Worm (Caenorhabditis elegans) whole organism, L3 larva: ENCODE data around the gene srw-90.

Source experiments
- R02D3.7 ChIP-seq: fragments of 150-350 bp; optimal IDR thresholded peaks from 2 replicates; lab custom pipeline; 2014; ENCODE audit warnings: missing biosample characterization, missing genetic modification characterization
- aly-2 ChIP-seq: fragments of 150-350 bp; optimal IDR thresholded peaks from 2 replicates; lab custom pipeline; 2014; ENCODE audit warnings: missing biosample characterization, missing genetic modification characterization
- ama-1 ChIP-seq: fragments of 150-350 bp; optimal IDR thresholded peaks from 2 replicates; lab custom pipeline; 2018
- ceh-16 ChIP-seq: sonication (generic microtip); optimal IDR thresholded peaks from 2 replicates; lab custom pipeline; 2017; ENCODE audit warnings: missing biosample characterization, missing genetic modification characterization
- ceh-28 ChIP-seq: fragments of 150-350 bp; optimal IDR thresholded peaks from 2 replicates; lab custom pipeline; 2014; ENCODE audit warnings: missing biosample characterization, missing genetic modification reagents, missing genetic modification characterization
- ceh-9 ChIP-seq: sonication (generic microtip); optimal IDR thresholded peaks from 2 replicates; lab custom pipeline; 2018; ENCODE audit warnings: missing biosample characterization, missing genetic modification characterization
- egl-27 ChIP-seq: sonication (generic microtip); optimal IDR thresholded peaks from 4 replicates; lab custom pipeline; 2017; ENCODE audit warnings: missing biosample characterization, missing genetic modification reagents, missing genetic modification characterization
- egl-5 ChIP-seq: fragments of 150-350 bp; optimal IDR thresholded peaks from 2 replicates; lab custom pipeline; 2017; ENCODE audit warnings: missing biosample characterization, missing genetic modification reagents, missing genetic modification characterization, inconsistent platforms
- elt-1 ChIP-seq: fragments of 150-350 bp; optimal IDR thresholded peaks from 2 replicates; lab custom pipeline; 2014; ENCODE audit warnings: missing biosample characterization, missing genetic modification characterization
- elt-2 ChIP-seq: sonication (generic microtip); optimal IDR thresholded peaks from 2 replicates; lab custom pipeline; 2016; ENCODE audit warnings: missing genetic modification reagents, mild to moderate bottlenecking, missing genetic modification characterization, missing compliant biosample characterization
- eor-1 ChIP-seq, 2 experiments: fragments of 150-350 bp; optimal IDR thresholded peaks; 2 replicates each; lab custom pipeline; 2014 to 2018; ENCODE audit warnings: missing biosample characterization in 2 of 2, missing genetic modification characterization in 2 of 2
- fkh-2 ChIP-seq: fragments of 150-350 bp; optimal IDR thresholded peaks from 2 replicates; lab custom pipeline; 2014; ENCODE audit warnings: missing biosample characterization, missing genetic modification reagents, missing genetic modification characterization
- fos-1 ChIP-seq: fragments of 150-350 bp; optimal IDR thresholded peaks from 2 replicates; lab custom pipeline; 2014; ENCODE audit warnings: missing biosample characterization, missing genetic modification characterization
- hmg-11 ChIP-seq: sonication (generic microtip); optimal IDR thresholded peaks from 2 replicates; lab custom pipeline; 2016; ENCODE audit warnings: missing genetic modification characterization, missing compliant biosample characterization
- jun-1 ChIP-seq: fragments of 150-350 bp; optimal IDR thresholded peaks from 2 replicates; lab custom pipeline; 2014; ENCODE audit warnings: missing biosample characterization, missing genetic modification reagents, missing genetic modification characterization
- lin-15B ChIP-seq: fragments of 150-350 bp; optimal IDR thresholded peaks from 2 replicates; lab custom pipeline; 2014; ENCODE audit warnings: missing biosample characterization, missing genetic modification characterization
- lin-39 ChIP-seq: fragments of 150-350 bp; optimal IDR thresholded peaks from 2 replicates; lab custom pipeline; 2018; ENCODE audit warnings: missing biosample characterization, missing genetic modification reagents, missing genetic modification characterization
- nhr-23 ChIP-seq: fragments of 150-350 bp; optimal IDR thresholded peaks from 2 replicates; lab custom pipeline; 2014; ENCODE audit warnings: missing biosample characterization, missing genetic modification reagents, missing genetic modification characterization
- nhr-237 ChIP-seq: fragments of 150-350 bp; optimal IDR thresholded peaks from 2 replicates; lab custom pipeline; 2014; ENCODE audit warnings: missing biosample characterization, missing genetic modification characterization
- nhr-28 ChIP-seq: fragments of 150-350 bp; optimal IDR thresholded peaks from 2 replicates; lab custom pipeline; 2014; ENCODE audit warnings: missing biosample characterization, missing genetic modification characterization
- nhr-43 ChIP-seq: sonication (generic microtip); optimal IDR thresholded peaks from 2 replicates; lab custom pipeline; 2016; ENCODE audit warnings: mild to moderate bottlenecking, missing genetic modification characterization, missing compliant biosample characterization; ENCODE audit not compliant: poor library complexity, severe bottlenecking
- nhr-67 ChIP-seq: fragments of 150-350 bp; optimal IDR thresholded peaks from 2 replicates; lab custom pipeline; 2014; ENCODE audit warnings: missing biosample characterization, missing genetic modification characterization
- nhr-76 ChIP-seq: fragments of 150-350 bp; sonication (generic microtip); optimal IDR thresholded peaks from 5 replicates; lab custom pipeline; 2014; ENCODE audit warnings: missing biosample characterization, missing genetic modification characterization
- nhr-77 ChIP-seq: fragments of 150-350 bp; optimal IDR thresholded peaks from 2 replicates; lab custom pipeline; 2014; ENCODE audit warnings: missing biosample characterization, missing genetic modification characterization
- pha-4 ChIP-seq: fragments of 150-350 bp; optimal IDR thresholded peaks from 2 replicates; lab custom pipeline; 2014; ENCODE audit warnings: missing biosample characterization, missing genetic modification reagents, missing genetic modification characterization
- pqm-1 ChIP-seq: fragments of 150-350 bp; optimal IDR thresholded peaks from 2 replicates; lab custom pipeline; 2017; ENCODE audit warnings: missing biosample characterization, missing genetic modification characterization, inconsistent platforms
- sea-2 ChIP-seq: fragments of 150-350 bp; sonication (generic microtip); optimal IDR thresholded peaks from 4 replicates; lab custom pipeline; 2014; ENCODE audit warnings: missing biosample characterization, missing genetic modification reagents, missing genetic modification characterization
- snpc-4 ChIP-seq: fragments of 150-350 bp; optimal IDR thresholded peaks from 2 replicates; lab custom pipeline; 2014; ENCODE audit warnings: missing biosample characterization, missing genetic modification characterization
- tbx-2 ChIP-seq: sonication (generic microtip); optimal IDR thresholded peaks from 2 replicates; lab custom pipeline; 2016; ENCODE audit warnings: mild to moderate bottlenecking, missing genetic modification characterization, missing compliant biosample characterization
- unc-39 ChIP-seq: sonication (generic microtip); optimal IDR thresholded peaks from 4 replicates; lab custom pipeline; 2017; ENCODE audit warnings: missing biosample characterization, missing genetic modification characterization
- unc-62 ChIP-seq: fragments of 150-350 bp; sonication (generic microtip); optimal IDR thresholded peaks from 4 replicates; lab custom pipeline; 2014; ENCODE audit warnings: missing biosample characterization, missing genetic modification reagents, missing genetic modification characterization
- zag-1 ChIP-seq: fragments of 150-350 bp; optimal IDR thresholded peaks from 2 replicates; lab custom pipeline; 2014; ENCODE audit warnings: missing biosample characterization, missing genetic modification characterization
- ztf-4 ChIP-seq: fragments of 150-350 bp; optimal IDR thresholded peaks from 2 replicates; lab custom pipeline; 2014; ENCODE audit warnings: missing biosample characterization, missing genetic modification characterization

srw-90 gene

ce11 chrV:1710909-1711308 lies 9.1 kb downstream of the srw-90 start, which contains the start of gene srw-100:
srw-100 (plus strand) TSS chrV:1711209.
- TF ChIP-seq egl-27 (tag; lab: Kevin White, UChicago) (no peak), hmg-11 (tag; lab: Kevin White, UChicago) (no peak), sea-2 (GFP tag; lab: Kevin White, UChicago) (no peak), nhr-28 (tag; lab: Kevin White, UChicago) (no peak), lin-39 (tag; lab: Kevin White, UChicago) (no peak), nhr-67 (tag; lab: Kevin White, UChicago) (no peak), snpc-4 (tag; lab: Kevin White, UChicago) (no peak), ztf-4 (tag; lab: Kevin White, UChicago) (no peak), ceh-9 (tag; lab: Kevin White, UChicago) (no peak), fkh-2 (tag; lab: Kevin White, UChicago) (no peak), elt-1 (no peak)

- TF ChIP-seq ceh-16 (tag; lab: Kevin White, UChicago) (no peak), aly-2 (tag; lab: Kevin White, UChicago) (no peak), eor-1 (tag; optimal IDR thresholded peaks at IDR 0.05; lab: Kevin White, UChicago) (no peak), pha-4 (no peak), tbx-2 (tag; lab: Kevin White, UChicago) (no peak), unc-39 (tag; lab: Kevin White, UChicago) (no peak), nhr-23 (tag; lab: Kevin White, UChicago) (no peak), ama-1 (lab: Kevin White, UChicago) (no peak), egl-5 (tag; lab: Kevin White, UChicago) (no peak), unc-62 (GFP tag; lab: Kevin White, UChicago) (no peak), fkh-2 (tag; lab: Kevin White, UChicago) (no peak), snpc-4 (tag; lab: Kevin White, UChicago) (no peak)
Observed at ce11 chrV:1716892-1717291, 15.0 kb downstream of the srw-90 start, which contains the start of gene srw-103. srw-103 (plus strand) TSS chrV:1717192.

DNA sequence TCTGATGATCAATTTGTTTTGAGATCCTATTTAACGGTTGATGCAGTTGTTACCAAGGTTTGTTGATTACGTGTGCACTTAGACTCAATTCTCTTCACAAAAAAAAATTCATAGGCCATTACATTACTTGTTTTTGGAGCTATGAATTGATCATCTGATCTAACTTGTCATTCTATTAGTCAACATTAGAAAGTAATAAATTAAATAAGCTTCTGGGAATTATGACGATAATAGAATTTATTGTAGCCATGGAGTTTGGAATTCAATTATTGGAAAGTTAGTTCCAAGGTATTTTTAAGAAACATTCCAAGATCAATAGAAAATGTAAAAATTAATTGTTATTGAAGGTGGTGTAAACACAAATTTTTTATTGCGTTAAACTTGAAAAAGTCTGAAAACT lies 16.4 kb downstream of the srw-90 start:
- TF ChIP-seq pha-4, result no peak
- TF ChIP-seq aly-2 (tag; lab: Kevin White, UChicago), result no peak
- no peak for TF ChIP-seq fos-1 (tag; lab: Kevin White, UChicago)
- no peak for TF ChIP-seq pqm-1
- no peak for TF ChIP-seq nhr-67 (tag; lab: Kevin White, UChicago)

- no peak for TF ChIP-seq jun-1 (tag; lab: Kevin White, UChicago)
- TF ChIP-seq nhr-43, result no peak
- no peak for TF ChIP-seq nhr-237
- no peak for TF ChIP-seq nhr-76 (tag; lab: Kevin White, UChicago)
- no peak for TF ChIP-seq fkh-2 (tag; lab: Kevin White, UChicago)
Observed at ce11 chrV:1719927-1720326, 18.1 kb downstream of the srw-90 start, which contains the start of gene srw-102. srw-102 (plus strand) TSS chrV:1720227.

DNA sequence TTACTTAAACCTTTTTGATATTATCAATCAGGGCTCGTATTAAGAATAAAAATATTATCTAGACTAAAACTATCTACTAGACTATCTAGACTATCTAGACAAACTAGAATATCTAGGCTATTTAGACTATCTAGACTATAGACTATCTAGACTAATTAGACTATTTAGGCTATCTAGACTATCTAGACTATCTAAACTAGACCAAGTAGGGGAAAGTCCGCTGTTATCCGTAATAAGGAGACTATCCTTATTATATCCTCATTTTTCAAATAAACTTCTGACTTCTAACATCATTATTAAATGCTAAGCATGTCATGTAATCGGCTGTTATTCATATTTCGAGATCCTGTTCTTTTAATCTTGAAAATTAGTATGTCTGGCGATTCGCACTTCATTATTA lies 20.1 kb downstream of the srw-90 start, which contains the start of gene srw-101:
Gene srw-101 (plus strand): TSS at position 301 of the 400 bp plus-strand sequence.
- TF ChIP-seq nhr-77 (tag; lab: Kevin White, UChicago), result no peak
- no peak for TF ChIP-seq nhr-76 (tag; lab: Kevin White, UChicago)
- TF ChIP-seq ceh-28, result no peak
- TF ChIP-seq fkh-2 (tag; lab: Kevin White, UChicago), result no peak
- TF ChIP-seq nhr-67 (tag; lab: Kevin White, UChicago), result no peak
- no peak for TF ChIP-seq zag-1 (tag; lab: Kevin White, UChicago)
- no peak for TF ChIP-seq R02D3.7 (tag; lab: Kevin White, UChicago)
- TF ChIP-seq unc-39 (tag; lab: Kevin White, UChicago), result no peak
- no peak for TF ChIP-seq nhr-23 (tag; lab: Kevin White, UChicago)
- no peak for TF ChIP-seq elt-2 (tag; lab: Kevin White, UChicago)
- TF ChIP-seq lin-15B (tag; lab: Kevin White, UChicago), result no peak
- TF ChIP-seq lin-39 (tag; lab: Kevin White, UChicago), result no peak
